Worm (Caenorhabditis elegans): ENCODE data around the gene coq-8.

- TF ChIP-seq lsy-12 (tag; optimal IDR thresholded peaks at IDR 0.05), result no peak
- no peak for TF ChIP-seq hmg-11 (tag; optimal IDR thresholded peaks at IDR 0.05)
These were observed 43.4 kb upstream of the coq-8 start, which contains the start of gene F26A1.7 for ce11 chrIII:4819843-4820242.
